Worm (Caenorhabditis elegans) whole organism, L3 larva: ENCODE measurements around the gene lin-2.

Source experiments
- ZK546.5 ChIP-seq: sonication (generic microtip); optimal IDR thresholded peaks from 2 replicates; lab custom pipeline; 2017; ENCODE audit warnings: missing biosample characterization, missing genetic modification characterization
- elt-3 ChIP-seq, 3 experiments: fragments of 150-350 bp in 1 of 3; sonication (generic microtip) in 2 of 3; optimal IDR thresholded peaks; 2 replicates in 2 of 3; 4 replicates in 1 of 3; lab custom pipeline; 2014 to 2017; ENCODE audit warnings: missing biosample characterization in 3 of 3, missing genetic modification characterization in 3 of 3
- lin-15B ChIP-seq: fragments of 150-350 bp; optimal IDR thresholded peaks from 2 replicates; lab custom pipeline; 2014; ENCODE audit warnings: missing biosample characterization, missing genetic modification characterization
- nhr-11 ChIP-seq: fragments of 150-350 bp; optimal IDR thresholded peaks from 2 replicates; lab custom pipeline; 2014; ENCODE audit warnings: missing biosample characterization, missing genetic modification characterization
- pha-4 ChIP-seq: fragments of 150-350 bp; optimal IDR thresholded peaks from 2 replicates; lab custom pipeline; 2014; ENCODE audit warnings: missing biosample characterization, missing genetic modification reagents, missing genetic modification characterization
- snpc-4 ChIP-seq: fragments of 150-350 bp; optimal IDR thresholded peaks from 2 replicates; lab custom pipeline; 2014; ENCODE audit warnings: missing biosample characterization, missing genetic modification characterization
- ztf-11 ChIP-seq: fragments of 150-350 bp; optimal IDR thresholded peaks from 2 replicates; lab custom pipeline; 2014; ENCODE audit warnings: missing biosample characterization, missing genetic modification characterization

ce11 chrX:12364804-12365203, 49.0 kb downstream of the lin-2 start, which contains the start of gene F19H6.5:
- TF ChIP-seq pha-4 (tag; lab: Kevin White, UChicago) = no peak
- TF ChIP-seq lin-15B = no peak
- TF ChIP-seq ZK546.5 (tag; lab: Kevin White, UChicago) = no peak
- no peak for TF ChIP-seq elt-3 (tag; optimal IDR thresholded peaks at IDR 0.05; lab: Kevin White, UChicago)
- no peak for TF ChIP-seq ztf-11
- no peak for TF ChIP-seq snpc-4
- no peak for TF ChIP-seq nhr-11 (tag; lab: Kevin White, UChicago)
